Worm (Caenorhabditis elegans) whole organism, L2 larva: ENCODE results near the gene D1005.6.
A peak's percentile ranks its signal among the peaks of the same experiment; 100 is the strongest.

ENCODE experiments used
- C34F6.9 ChIP-seq: fragments of 150-350 bp; optimal IDR thresholded peaks from 2 replicates; lab custom pipeline; 2014; ENCODE audit warnings: missing biosample characterization, missing genetic modification characterization
- F13H6.1 ChIP-seq: sonication (generic microtip); optimal IDR thresholded peaks from 2 replicates; lab custom pipeline; 2016; ENCODE audit warnings: missing genetic modification characterization, missing compliant biosample characterization
- Y55F3AM.14 ChIP-seq: fragments of 200-800 bp; sonication (Bioruptor generic); optimal IDR thresholded peaks from 2 replicates; lab custom pipeline; 2018; ENCODE audit warnings: mild to moderate bottlenecking, missing genetic modification characterization, missing compliant biosample characterization
- ZK546.5 ChIP-seq: sonication (generic microtip); optimal IDR thresholded peaks from 2 replicates; lab custom pipeline; 2017; ENCODE audit warnings: missing biosample characterization, missing genetic modification characterization
- alr-1 ChIP-seq: fragments of 150-350 bp; optimal IDR thresholded peaks from 2 replicates; lab custom pipeline; 2014; ENCODE audit warnings: missing biosample characterization, missing genetic modification characterization
- aly-2 ChIP-seq: fragments of 150-350 bp; optimal IDR thresholded peaks from 2 replicates; lab custom pipeline; 2014; ENCODE audit warnings: missing biosample characterization, missing genetic modification characterization
- ceh-16 ChIP-seq: fragments of 150-350 bp; optimal IDR thresholded peaks from 2 replicates; lab custom pipeline; 2014; ENCODE audit warnings: missing biosample characterization, missing genetic modification characterization
- ceh-82 ChIP-seq: fragments of 150-350 bp; optimal IDR thresholded peaks from 2 replicates; lab custom pipeline; 2014; ENCODE audit warnings: missing biosample characterization, missing genetic modification characterization
- crh-2 ChIP-seq: sonication (generic microtip); optimal IDR thresholded peaks from 2 replicates; lab custom pipeline; 2017; ENCODE audit warnings: missing biosample characterization, missing genetic modification characterization
- egl-27 ChIP-seq: sonication (generic microtip); optimal IDR thresholded peaks from 3 replicates; lab custom pipeline; 2017; ENCODE audit warnings: missing biosample characterization, missing genetic modification reagents, missing genetic modification characterization
- elt-1 ChIP-seq: fragments of 150-350 bp; optimal IDR thresholded peaks from 2 replicates; lab custom pipeline; 2014; ENCODE audit warnings: missing biosample characterization, missing genetic modification characterization
- elt-3 ChIP-seq: sonication (generic microtip); optimal IDR thresholded peaks from 2 replicates; lab custom pipeline; 2017; ENCODE audit warnings: missing biosample characterization, missing genetic modification characterization
- fos-1 ChIP-seq: fragments of 150-350 bp; optimal IDR thresholded peaks from 2 replicates; lab custom pipeline; 2014; ENCODE audit warnings: missing biosample characterization, missing genetic modification characterization
- lin-11 ChIP-seq: fragments of 150-350 bp; sonication (generic microtip); optimal IDR thresholded peaks from 2 replicates; lab custom pipeline; 2014; ENCODE audit warnings: missing biosample characterization, missing genetic modification characterization, inconsistent platforms, mixed read lengths
- lin-13 ChIP-seq: fragments of 150-350 bp; optimal IDR thresholded peaks from 2 replicates; lab custom pipeline; 2014; ENCODE audit warnings: missing biosample characterization, missing genetic modification reagents, missing genetic modification characterization
- lin-39 ChIP-seq: fragments of 150-350 bp; optimal IDR thresholded peaks from 2 replicates; lab custom pipeline; 2014; ENCODE audit warnings: missing biosample characterization, missing genetic modification reagents, missing genetic modification characterization
- lsy-2 ChIP-seq, 2 experiments: fragments of 150-350 bp in 1 of 2; sonication (generic microtip) in 1 of 2; optimal IDR thresholded peaks; 2 replicates each; lab custom pipeline; 2014 to 2017; ENCODE audit warnings: missing biosample characterization in 2 of 2, missing genetic modification characterization in 2 of 2
- mbf-1 ChIP-seq: sonication (generic microtip); optimal IDR thresholded peaks from 2 replicates; lab custom pipeline; 2017; ENCODE audit warnings: missing biosample characterization, missing genetic modification characterization
- mdl-1 ChIP-seq, 2 experiments: fragments of 150-350 bp in 1 of 2; sonication (generic microtip) in 1 of 2; optimal IDR thresholded peaks; 2 replicates each; lab custom pipeline; 2017; ENCODE audit warnings: missing biosample characterization in 2 of 2, missing genetic modification characterization in 2 of 2
- nhr-10 ChIP-seq: sonication (generic microtip); optimal IDR thresholded peaks from 2 replicates; lab custom pipeline; 2017; ENCODE audit warnings: missing biosample characterization, missing genetic modification characterization
- nhr-11 ChIP-seq: fragments of 150-350 bp; optimal IDR thresholded peaks from 2 replicates; lab custom pipeline; 2014; ENCODE audit warnings: missing biosample characterization, missing genetic modification characterization
- nhr-129 ChIP-seq: fragments of 150-350 bp; optimal IDR thresholded peaks from 2 replicates; lab custom pipeline; 2014; ENCODE audit warnings: missing biosample characterization, missing genetic modification characterization
- nhr-21 ChIP-seq: fragments of 150-350 bp; optimal IDR thresholded peaks from 2 replicates; lab custom pipeline; 2014; ENCODE audit warnings: missing biosample characterization, missing genetic modification characterization
- nhr-23 ChIP-seq: fragments of 150-350 bp; optimal IDR thresholded peaks from 2 replicates; lab custom pipeline; 2014; ENCODE audit warnings: missing biosample characterization, missing genetic modification reagents, missing genetic modification characterization
- nhr-237 ChIP-seq: fragments of 150-350 bp; optimal IDR thresholded peaks from 2 replicates; lab custom pipeline; 2014; ENCODE audit warnings: missing biosample characterization, missing genetic modification characterization
- nhr-25 ChIP-seq: fragments of 150-350 bp; sonication (generic microtip); optimal IDR thresholded peaks from 3 replicates; lab custom pipeline; 2014; ENCODE audit warnings: missing biosample characterization, missing genetic modification characterization
- nhr-77 ChIP-seq: fragments of 150-350 bp; optimal IDR thresholded peaks from 2 replicates; lab custom pipeline; 2014; ENCODE audit warnings: missing biosample characterization, missing genetic modification characterization
- peb-1 ChIP-seq: fragments of 150-350 bp; optimal IDR thresholded peaks from 2 replicates; lab custom pipeline; 2014; ENCODE audit warnings: missing biosample characterization, missing genetic modification characterization
- sem-4 ChIP-seq: fragments of 150-350 bp; optimal IDR thresholded peaks from 2 replicates; lab custom pipeline; 2014; ENCODE audit warnings: missing biosample characterization, missing genetic modification reagents, missing genetic modification characterization
- sma-3 ChIP-seq: sonication (generic microtip); optimal IDR thresholded peaks from 2 replicates; lab custom pipeline; 2016; ENCODE audit warnings: missing genetic modification reagents, missing genetic modification characterization, missing compliant biosample characterization
- snpc-4 ChIP-seq: fragments of 150-350 bp; optimal IDR thresholded peaks from 2 replicates; lab custom pipeline; 2014; ENCODE audit warnings: missing biosample characterization, missing genetic modification characterization
- unc-39 ChIP-seq: fragments of 150-350 bp; optimal IDR thresholded peaks from 2 replicates; lab custom pipeline; 2014; ENCODE audit warnings: missing biosample characterization, missing genetic modification characterization
- unc-55 ChIP-seq: fragments of 150-350 bp; sonication (generic microtip); optimal IDR thresholded peaks from 3 replicates; lab custom pipeline; 2014; ENCODE audit warnings: missing biosample characterization, missing genetic modification reagents, missing genetic modification characterization
- ztf-1 ChIP-seq: fragments of 200-800 bp; sonication (Bioruptor generic); conservative IDR thresholded peaks from 2 replicates; pipeline ENCODE4 v1.3.6; 2022; ENCODE audit warnings: missing genetic modification characterization, missing compliant biosample characterization
- ztf-4 ChIP-seq: fragments of 150-350 bp; optimal IDR thresholded peaks from 2 replicates; lab custom pipeline; 2014; ENCODE audit warnings: missing biosample characterization, missing genetic modification characterization

D1005.6 gene

DNA sequence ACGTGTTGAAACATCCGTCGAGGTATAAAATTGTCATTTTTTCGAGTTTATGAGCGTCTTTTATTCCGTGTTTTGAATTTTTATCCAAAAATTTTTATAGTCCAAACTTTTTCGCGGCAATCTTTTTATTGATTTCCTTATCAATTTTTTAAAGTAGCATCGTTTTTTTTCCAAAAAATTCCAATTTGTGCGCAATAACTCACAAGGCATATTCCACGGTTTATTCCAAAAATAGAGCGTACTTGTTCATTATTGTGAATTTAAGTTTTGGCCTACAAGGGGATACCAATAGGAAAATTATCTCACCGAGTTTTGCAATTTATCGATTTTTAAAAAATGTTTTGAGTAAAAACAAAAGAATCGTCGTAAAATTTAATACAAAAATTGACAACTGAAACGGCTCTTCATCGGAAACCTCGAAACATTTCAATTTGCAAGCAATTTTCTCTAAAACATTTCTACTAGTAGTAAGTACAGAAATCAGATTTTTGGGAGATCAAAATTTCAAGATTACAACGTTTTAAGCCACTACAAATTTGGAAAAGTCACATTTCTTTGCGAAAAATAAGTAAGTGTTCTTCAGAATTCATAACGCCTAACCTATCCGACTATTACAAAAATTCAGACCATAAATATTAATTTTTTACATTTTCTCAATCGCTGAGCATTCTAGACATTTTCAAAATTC is 20.9 kb downstream of the D1005.6 start:
- TF ChIP-seq crh-2 (tag; lab: Kevin White, UChicago) (no peak), C34F6.9 (peak; percentile 22), sma-3 (peak; percentile 20), nhr-25 (tag; lab: Kevin White, UChicago) (peak; percentile 64), nhr-23 (no peak), lin-13 (GFP tag; lab: Kevin White, UChicago) (peak; percentile 4), nhr-77 (tag; lab: Kevin White, UChicago) (no peak)

DNA sequence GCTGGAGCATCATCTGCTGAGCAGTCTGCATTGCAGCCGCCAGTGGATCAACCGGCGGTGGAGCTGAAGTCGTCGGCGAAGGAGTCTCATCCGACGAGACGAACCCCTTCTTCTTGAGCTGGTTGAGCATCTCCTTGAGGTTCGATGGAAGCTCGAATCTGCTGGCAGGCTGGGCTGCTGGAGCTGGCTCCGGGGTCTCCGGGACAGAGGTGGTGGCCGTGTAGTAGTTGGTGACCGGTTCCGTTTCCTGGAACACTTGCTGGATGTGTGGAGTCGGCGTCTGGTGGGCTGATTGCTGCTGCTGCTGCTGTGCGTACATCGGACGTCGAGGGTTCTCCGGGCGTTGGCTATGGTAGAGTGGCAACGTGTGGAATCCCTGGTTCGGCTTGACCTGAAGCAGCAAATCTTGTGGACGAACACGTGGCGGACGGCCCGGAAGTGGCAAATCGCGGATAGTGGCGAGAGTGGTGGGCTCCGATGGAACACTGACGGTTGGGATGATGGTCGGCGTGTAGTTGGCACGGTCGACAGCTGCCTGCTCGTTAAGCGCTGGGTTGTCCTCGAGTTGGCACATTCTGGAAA is 22.9 kb downstream of the D1005.6 start:
- no peak for TF ChIP-seq unc-39
- TF ChIP-seq nhr-77 (tag; lab: Kevin White, UChicago): no peak
- TF ChIP-seq fos-1 (tag; lab: Kevin White, UChicago): no peak
- TF ChIP-seq crh-2 (tag; lab: Kevin White, UChicago): no peak
- no peak for TF ChIP-seq mbf-1 (tag; lab: Kevin White, UChicago)
- TF ChIP-seq Y55F3AM.14 (GFP tag; lab: Kevin White, UChicago): no peak
- TF ChIP-seq egl-27 (tag; lab: Kevin White, UChicago): no peak
- no peak for TF ChIP-seq nhr-25 (tag; lab: Kevin White, UChicago)
- no peak for TF ChIP-seq elt-1

DNA sequence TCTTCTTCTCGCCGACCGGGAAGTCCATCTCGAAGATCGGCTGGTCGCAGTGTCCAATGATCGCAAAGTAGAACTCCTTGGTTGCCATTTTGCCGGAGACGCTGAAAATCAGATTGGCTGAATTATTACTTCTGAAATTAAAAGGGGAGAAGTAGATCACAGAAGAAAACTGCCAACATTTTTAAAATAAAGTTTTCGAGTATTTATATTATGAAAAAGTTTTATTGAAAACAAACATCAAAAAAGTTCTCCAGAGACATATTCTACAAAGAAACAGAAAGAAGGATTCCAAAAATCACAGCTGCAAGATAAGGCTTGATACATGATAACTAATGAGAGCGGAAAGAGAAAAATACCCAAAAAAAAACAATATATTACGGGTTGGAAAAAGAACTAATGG is 24.4 kb downstream of the D1005.6 start, which contains the start of gene sedl-1:
Gene sedl-1 (minus strand): TSS at position 101 of the 400 bp plus-strand sequence.
- TF ChIP-seq nhr-25 (tag; lab: Kevin White, UChicago): no peak
- TF ChIP-seq snpc-4 (tag; lab: Kevin White, UChicago): no peak
- TF ChIP-seq nhr-129 (tag; lab: Kevin White, UChicago): no peak
- no peak for TF ChIP-seq crh-2 (tag; lab: Kevin White, UChicago)
- TF ChIP-seq alr-1 (tag; lab: Kevin White, UChicago): no peak
- TF ChIP-seq elt-1: no peak
- TF ChIP-seq nhr-21 (tag; lab: Kevin White, UChicago): no peak
- no peak for TF ChIP-seq unc-39
- no peak for TF ChIP-seq lin-39 (tag; lab: Kevin White, UChicago)
- no peak for TF ChIP-seq C34F6.9
- TF ChIP-seq nhr-10 (tag; lab: Kevin White, UChicago): no peak
- TF ChIP-seq fos-1 (tag; lab: Kevin White, UChicago): no peak
- TF ChIP-seq nhr-11 (tag; lab: Kevin White, UChicago): no peak
- TF ChIP-seq nhr-237 (tag; lab: Kevin White, UChicago): no peak
- TF ChIP-seq lin-13 (GFP tag; lab: Kevin White, UChicago): no peak
- TF ChIP-seq, all 48 proteins: peak for 0

DNA sequence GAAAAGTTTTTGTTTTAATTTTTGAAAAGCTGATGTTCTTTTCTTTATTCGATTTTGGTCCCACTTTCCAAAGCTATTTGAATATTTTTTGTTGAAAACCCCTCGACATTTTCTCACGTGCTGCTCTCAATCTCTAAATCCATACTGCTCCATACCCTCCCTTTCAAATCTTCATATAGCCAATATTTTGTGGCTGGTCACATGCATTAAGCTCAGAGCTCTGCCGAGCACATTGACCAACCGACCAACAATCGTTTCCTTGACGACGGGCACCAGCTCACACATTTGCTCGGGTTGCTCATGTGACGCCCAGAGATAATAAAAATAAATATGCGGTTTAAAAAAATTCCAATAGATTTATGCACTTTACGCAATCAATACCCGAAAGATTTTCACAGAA is 25.7 kb downstream of the D1005.6 start:
- TF ChIP-seq alr-1 (tag; lab: Kevin White, UChicago): no peak
- no peak for TF ChIP-seq elt-1
- TF ChIP-seq egl-27 (tag; lab: Kevin White, UChicago): no peak
- peak; percentile 25 for TF ChIP-seq crh-2 (tag; lab: Kevin White, UChicago)
- no peak for TF ChIP-seq sma-3
- TF ChIP-seq C34F6.9: peak; percentile 13
- TF ChIP-seq nhr-11 (tag; lab: Kevin White, UChicago): no peak
- TF ChIP-seq Y55F3AM.14 (GFP tag; lab: Kevin White, UChicago): no peak
- TF ChIP-seq lin-11 (tag; lab: Kevin White, UChicago): peak; percentile 36
- TF ChIP-seq nhr-21 (tag; lab: Kevin White, UChicago): peak; percentile 3
- no peak for TF ChIP-seq lin-13 (GFP tag; lab: Kevin White, UChicago)
- no peak for TF ChIP-seq ceh-16 (tag; lab: Kevin White, UChicago)
- TF ChIP-seq peb-1: no peak
- no peak for TF ChIP-seq F13H6.1 (tag; lab: Kevin White, UChicago)
- peak in 1 of 2 experiments; percentile 34 for TF ChIP-seq mdl-1 (tag; optimal IDR thresholded peaks at IDR 0.05; lab: Kevin White, UChicago)
- TF ChIP-seq sem-4 (tag; lab: Kevin White, UChicago): no peak
- TF ChIP-seq unc-55: no peak
- no peak for TF ChIP-seq ztf-1
- no peak for TF ChIP-seq ceh-82 (tag; lab: Kevin White, UChicago)
- TF ChIP-seq ztf-4 (tag; lab: Kevin White, UChicago): no peak
- no peak for TF ChIP-seq aly-2 (tag; lab: Kevin White, UChicago)
- TF ChIP-seq elt-3 (tag; lab: Kevin White, UChicago): no peak
- no peak for TF ChIP-seq nhr-25 (tag; lab: Kevin White, UChicago)
- TF ChIP-seq ZK546.5: no peak
- TF ChIP-seq lsy-2 (tag; optimal IDR thresholded peaks at IDR 0.05; lab: Kevin White, UChicago): peak; percentile 20 to 39
- TF ChIP-seq, all 48 proteins: peak for 6
